Fruit fly (Drosophila melanogaster) whole organism, prepupa: Measurements from ENCODE around the gene CG44227.

Experiments used
- Blimp-1 ChIP-seq: fragments of 200-800 bp; sonication (Bioruptor generic); optimal IDR thresholded peaks from 3 replicates; lab custom pipeline; 2017; ENCODE audit warnings: missing biosample characterization, missing genetic modification characterization, mild to moderate bottlenecking, moderate library complexity, missing genetic modification reagents
- CG11902 ChIP-seq: fragments of 200-800 bp; sonication (Bioruptor generic); optimal IDR thresholded peaks from 3 replicates; lab custom pipeline; 2016; ENCODE audit warnings: missing biosample characterization, missing genetic modification characterization
- CG15336 ChIP-seq: fragments of 200-800 bp; sonication (Bioruptor generic); IDR thresholded peaks from 2 replicates; pipeline ENCODE4 v1.3.6; 2022; ENCODE audit warnings: missing biosample characterization, missing genetic modification characterization
- CG1621 ChIP-seq: fragments of 200-800 bp; sonication (Bioruptor generic); optimal IDR thresholded peaks from 3 replicates; lab custom pipeline; 2018; ENCODE audit warnings: missing biosample characterization, mild to moderate bottlenecking, missing genetic modification characterization
- CG16779 ChIP-seq: fragments of 200-800 bp; sonication (Bioruptor generic); optimal IDR thresholded peaks from 3 replicates; lab custom pipeline; 2017; ENCODE audit warnings: missing biosample characterization, mild to moderate bottlenecking, missing genetic modification characterization
- CG3032 ChIP-seq: fragments of 200-800 bp; optimal IDR thresholded peaks from 2 replicates; lab custom pipeline; 2019; ENCODE audit warnings: missing biosample characterization, mild to moderate bottlenecking, missing genetic modification characterization, moderate library complexity
- CG31627 ChIP-seq: fragments of 200-800 bp; sonication (Bioruptor generic); optimal IDR thresholded peaks from 3 replicates; lab custom pipeline; 2016; ENCODE audit warnings: missing biosample characterization, missing genetic modification characterization
- CG32006 ChIP-seq: fragments of 200-800 bp; sonication (Bioruptor generic); optimal IDR thresholded peaks from 3 replicates; lab custom pipeline; 2017; ENCODE audit warnings: missing biosample characterization, mild to moderate bottlenecking, missing genetic modification characterization
- CG34406 ChIP-seq: fragments of 200-800 bp; sonication (Bioruptor generic); optimal IDR thresholded peaks from 3 replicates; lab custom pipeline; 2016; ENCODE audit warnings: missing biosample characterization, missing genetic modification characterization
- CG3919 ChIP-seq: fragments of 200-800 bp; sonication (Bioruptor generic); optimal IDR thresholded peaks from 3 replicates; lab custom pipeline; 2016; ENCODE audit warnings: missing biosample characterization, missing genetic modification characterization
- CG4318 ChIP-seq: fragments of 200-800 bp; sonication (Bioruptor generic); optimal IDR thresholded peaks from 3 replicates; lab custom pipeline; 2017; ENCODE audit warnings: missing biosample characterization, mild to moderate bottlenecking, missing genetic modification characterization
- CG6163 ChIP-seq: fragments of 200-800 bp; sonication (Bioruptor generic); IDR thresholded peaks from 3 replicates; pipeline ENCODE4 v1.3.6; 2022; ENCODE audit warnings: missing biosample characterization, missing genetic modification characterization
- CG6276 ChIP-seq: fragments of 200-800 bp; sonication (Bioruptor generic); optimal IDR thresholded peaks from 2 replicates; lab custom pipeline; 2017; ENCODE audit warnings: missing biosample characterization, mild to moderate bottlenecking, missing genetic modification characterization
- CG6792 ChIP-seq: fragments of 200-800 bp; sonication (Bioruptor generic); optimal IDR thresholded peaks from 3 replicates; lab custom pipeline; 2016; ENCODE audit warnings: missing biosample characterization, missing genetic modification characterization
- CG6854 ChIP-seq: fragments of 200-800 bp; sonication (Bioruptor generic); optimal IDR thresholded peaks from 2 replicates; lab custom pipeline; 2017; ENCODE audit warnings: missing biosample characterization, mild to moderate bottlenecking, missing genetic modification characterization
- CG7368 ChIP-seq: fragments of 200-800 bp; sonication (Bioruptor generic); optimal IDR thresholded peaks from 3 replicates; lab custom pipeline; 2016; ENCODE audit warnings: missing biosample characterization, missing genetic modification characterization
- CG8319 ChIP-seq: fragments of 200-800 bp; sonication (Bioruptor generic); optimal IDR thresholded peaks from 3 replicates; lab custom pipeline; 2016; ENCODE audit warnings: missing biosample characterization, missing genetic modification characterization
- CG8632 ChIP-seq: fragments of 200-800 bp; sonication (Bioruptor generic); optimal IDR thresholded peaks from 3 replicates; lab custom pipeline; 2016; ENCODE audit warnings: missing biosample characterization, missing genetic modification characterization
- CG9139 ChIP-seq: fragments of 200-800 bp; sonication (Bioruptor generic); optimal IDR thresholded peaks from 3 replicates; lab custom pipeline; 2017; ENCODE audit warnings: missing biosample characterization, mild to moderate bottlenecking, missing genetic modification characterization
- Eip75B ChIP-seq: fragments of 200-800 bp; sonication (Bioruptor generic); optimal IDR thresholded peaks from 3 replicates; lab custom pipeline; 2016; ENCODE audit warnings: missing biosample characterization, missing genetic modification characterization
- Eip93F ChIP-seq: fragments of 200-800 bp; sonication (Bioruptor generic); optimal IDR thresholded peaks from 2 replicates; lab custom pipeline; 2016; ENCODE audit warnings: missing biosample characterization, mild to moderate bottlenecking, missing genetic modification characterization
- Ets96B ChIP-seq: fragments of 200-800 bp; optimal IDR thresholded peaks from 2 replicates; lab custom pipeline; 2019; ENCODE audit warnings: missing biosample characterization, mild to moderate bottlenecking, missing genetic modification characterization, moderate library complexity
- Hr38 ChIP-seq: sonication (Bioruptor generic); optimal IDR thresholded peaks from 2 replicates; lab custom pipeline; 2016; ENCODE audit warnings: missing biosample characterization, missing genetic modification characterization
- Hr39 ChIP-seq: fragments of 200-800 bp; sonication (Bioruptor generic); optimal IDR thresholded peaks from 2 replicates; lab custom pipeline; 2016; ENCODE audit warnings: missing biosample characterization, missing genetic modification characterization
- Lpt ChIP-seq: fragments of 200-800 bp; sonication (Bioruptor generic); optimal IDR thresholded peaks from 3 replicates; lab custom pipeline; 2016; ENCODE audit warnings: missing biosample characterization, missing genetic modification characterization
- OdsH ChIP-seq: fragments of 200-800 bp; sonication (Bioruptor generic); optimal IDR thresholded peaks from 3 replicates; lab custom pipeline; 2016; ENCODE audit warnings: missing biosample characterization, missing genetic modification characterization
- Sox102F ChIP-seq: fragments of 200-800 bp; sonication (Bioruptor generic); optimal IDR thresholded peaks from 2 replicates; lab custom pipeline; 2016; ENCODE audit warnings: missing biosample characterization, mild to moderate bottlenecking, missing genetic modification characterization
- Sox14 ChIP-seq: fragments of 200-800 bp; sonication (Bioruptor generic); optimal IDR thresholded peaks from 3 replicates; lab custom pipeline; 2016; ENCODE audit warnings: missing biosample characterization, missing genetic modification characterization
- Sox15 ChIP-seq: fragments of 200-800 bp; sonication (Bioruptor generic); optimal IDR thresholded peaks from 3 replicates; lab custom pipeline; 2016; ENCODE audit warnings: missing biosample characterization, missing genetic modification characterization
- achi ChIP-seq: fragments of 200-800 bp; sonication (Bioruptor generic); optimal IDR thresholded peaks from 3 replicates; lab custom pipeline; 2016; ENCODE audit warnings: missing biosample characterization, missing genetic modification characterization
- acj6 ChIP-seq: fragments of 200-800 bp; sonication (Bioruptor generic); optimal IDR thresholded peaks from 3 replicates; lab custom pipeline; 2016; ENCODE audit warnings: missing biosample characterization, missing genetic modification characterization
- cyc ChIP-seq: fragments of 200-800 bp; sonication (Bioruptor generic); optimal IDR thresholded peaks from 3 replicates; lab custom pipeline; 2016; ENCODE audit warnings: missing biosample characterization, missing genetic modification characterization
- dac ChIP-seq: fragments of 200-800 bp; sonication (Bioruptor generic); optimal IDR thresholded peaks from 2 replicates; lab custom pipeline; 2017; ENCODE audit warnings: missing biosample characterization, mild to moderate bottlenecking, missing genetic modification characterization
- dsx ChIP-seq: fragments of 200-800 bp; optimal IDR thresholded peaks from 3 replicates; lab custom pipeline; 2019; ENCODE audit warnings: missing biosample characterization, mild to moderate bottlenecking, missing genetic modification characterization, moderate library complexity; ENCODE audit not compliant: poor library complexity, severe bottlenecking
- eg ChIP-seq: fragments of 200-800 bp; sonication (Bioruptor generic); IDR thresholded peaks from 3 replicates; pipeline ENCODE4 v1.3.6; 2022; ENCODE audit warnings: missing biosample characterization, missing genetic modification characterization
- esn ChIP-seq: fragments of 200-800 bp; sonication (Bioruptor generic); optimal IDR thresholded peaks from 2 replicates; lab custom pipeline; 2016; ENCODE audit warnings: missing biosample characterization, mild to moderate bottlenecking, missing genetic modification characterization, moderate library complexity
- fd59A ChIP-seq: fragments of 200-800 bp; sonication (Bioruptor generic); optimal IDR thresholded peaks from 2 replicates; lab custom pipeline; 2017; ENCODE audit warnings: missing biosample characterization, mild to moderate bottlenecking, missing genetic modification characterization, missing genetic modification reagents
- fd85E ChIP-seq: fragments of 200-800 bp; sonication (Bioruptor generic); optimal IDR thresholded peaks from 3 replicates; lab custom pipeline; 2016; ENCODE audit warnings: missing biosample characterization, missing genetic modification characterization
- fkh ChIP-seq: fragments of 200-800 bp; sonication (Bioruptor generic); optimal IDR thresholded peaks from 3 replicates; lab custom pipeline; 2017; ENCODE audit warnings: missing biosample characterization, mild to moderate bottlenecking, missing genetic modification characterization, moderate library complexity
- lz ChIP-seq: fragments of 200-800 bp; sonication (Bioruptor generic); optimal IDR thresholded peaks from 3 replicates; lab custom pipeline; 2016; ENCODE audit warnings: missing biosample characterization, missing genetic modification characterization
- net ChIP-seq: fragments of 200-800 bp; sonication (Bioruptor generic); optimal IDR thresholded peaks from 3 replicates; lab custom pipeline; 2016; ENCODE audit warnings: missing biosample characterization, missing genetic modification characterization
- pdm3 ChIP-seq: fragments of 200-800 bp; sonication (Bioruptor generic); optimal IDR thresholded peaks from 3 replicates; lab custom pipeline; 2016; ENCODE audit warnings: missing biosample characterization, missing genetic modification characterization
- spab ChIP-seq: fragments of 200-800 bp; sonication (Bioruptor generic); optimal IDR thresholded peaks from 2 replicates; lab custom pipeline; 2017; ENCODE audit warnings: missing biosample characterization, mild to moderate bottlenecking, missing genetic modification characterization, missing genetic modification reagents
- ss ChIP-seq, 2 experiments: fragments of 200-800 bp; sonication (Bioruptor generic); optimal IDR thresholded peaks; 2 replicates in 1 of 2; 3 replicates in 1 of 2; lab custom pipeline; 2017 to 2018; ENCODE audit warnings: mild to moderate bottlenecking in 2 of 2, missing biosample characterization in 2 of 2, missing genetic modification characterization in 2 of 2, moderate library complexity in 1 of 2
- svp ChIP-seq: fragments of 200-800 bp; sonication (Bioruptor generic); peaks from one replicate; lab custom pipeline; 2016; ENCODE audit warnings: missing biosample characterization, missing genetic modification characterization
- topi ChIP-seq: fragments of 200-800 bp; sonication (Bioruptor generic); optimal IDR thresholded peaks from 3 replicates; lab custom pipeline; 2016; ENCODE audit warnings: missing biosample characterization, missing genetic modification characterization
- vri ChIP-seq: fragments of 200-800 bp; sonication (Bioruptor generic); optimal IDR thresholded peaks from 3 replicates; lab custom pipeline; 2016; ENCODE audit warnings: missing biosample characterization, mild to moderate bottlenecking, missing genetic modification characterization

The CG44227 gene

DNA sequence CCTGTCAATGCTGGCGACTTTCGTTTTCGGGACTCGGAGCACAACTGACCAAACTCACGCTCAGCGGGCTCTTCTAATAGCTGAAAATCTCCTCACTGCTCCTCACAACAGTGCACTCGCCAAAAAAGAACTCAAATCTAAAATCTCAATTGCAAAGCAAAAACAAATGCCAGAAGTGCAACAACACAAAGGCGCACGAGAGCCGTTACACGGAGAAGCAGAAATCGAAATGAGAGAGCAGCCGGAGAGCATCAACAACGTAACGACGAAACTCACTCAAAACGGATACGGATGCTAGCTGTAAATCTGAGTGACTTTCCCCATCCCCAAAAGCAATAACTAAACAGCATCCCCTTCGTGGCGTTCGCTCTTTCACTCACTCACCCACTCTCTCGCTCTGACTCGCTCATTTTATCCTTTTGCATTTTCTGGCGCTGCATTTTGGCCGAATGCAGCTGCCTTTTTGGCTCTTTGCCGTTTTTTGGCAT is 12.8 kb upstream of the CG44227 start, which contains the start of gene hb:
TSS of gene hb (minus strand) at position 51 of the 488 bp plus-strand sequence.
- TF ChIP-seq CG32006 (GFP tag; lab: Kevin White, UChicago) (no peak), fd59A (GFP tag; lab: Kevin White, UChicago) (no peak), CG4318 (GFP tag; lab: Kevin White, UChicago) (no peak), CG6163 (GFP tag; lab: Robert Waterston, UW) (no peak), achi (GFP tag; lab: Kevin White, UChicago) (no peak), net (GFP tag; lab: Kevin White, UChicago) (no peak), CG7368 (no peak), dac (GFP tag; lab: Kevin White, UChicago) (no peak), Ets96B (tag; lab: Kevin White, UChicago) (no peak), Hr38 (no peak), CG11902 (GFP tag; lab: Kevin White, UChicago) (no peak)

DNA sequence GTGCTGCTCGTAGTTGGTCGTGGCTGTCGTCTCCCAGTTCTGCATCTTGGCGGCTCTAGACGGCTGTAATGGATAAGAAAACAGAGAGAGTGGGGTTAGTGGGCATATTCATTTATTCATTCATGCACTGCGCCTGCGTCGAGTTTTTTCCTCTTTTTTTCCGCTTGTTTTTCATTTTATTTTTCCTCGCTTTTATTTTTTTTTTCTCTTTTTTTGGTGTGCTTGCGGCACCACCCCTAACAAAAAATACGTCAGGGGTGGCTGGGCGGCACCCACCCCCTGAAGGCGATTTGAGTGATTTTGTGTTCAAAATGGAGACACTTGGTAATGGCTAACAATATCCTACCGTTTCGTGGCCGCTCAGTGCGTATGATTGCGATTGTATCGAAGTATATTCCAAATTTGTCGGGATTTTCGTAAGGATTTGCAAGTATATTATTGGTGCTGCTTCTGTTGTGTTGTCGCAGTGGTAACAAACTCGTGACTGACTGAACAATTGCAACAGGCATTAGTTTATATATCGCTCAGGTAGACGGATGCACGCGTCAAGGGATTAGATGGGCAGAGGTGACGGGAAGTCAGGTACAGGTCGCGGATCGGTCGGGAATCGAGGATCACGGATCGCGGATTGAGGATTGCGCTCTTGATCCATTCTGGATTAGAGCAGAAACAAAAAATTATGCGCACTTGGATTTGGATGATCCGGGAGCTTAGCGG is 9.3 kb upstream of the CG44227 start:
- TF ChIP-seq svp (GFP tag; lab: Kevin White, UChicago) (peak; percentile 37), Sox15 (no peak), lz (GFP tag; lab: Kevin White, UChicago) (no peak), fd85E (peak; percentile 21), dsx (GFP tag; lab: Kevin White, UChicago) (no peak), ss (GFP tag; optimal IDR thresholded peaks at IDR 0.05; lab: Kevin White, UChicago) (peak; percentile 91 to 94), Eip75B (GFP tag; lab: Kevin White, UChicago) (peak; percentile 55), CG8319 (peak; percentile 35), fkh (peak; percentile 3), net (GFP tag; lab: Kevin White, UChicago) (peak; percentile 91), Ets96B (tag; lab: Kevin White, UChicago) (peak; percentile 74), CG3919 (GFP tag; lab: Kevin White, UChicago) (peak; percentile 80), CG34406 (GFP tag; lab: Kevin White, UChicago) (peak; percentile 70), CG16779 (tag; lab: Kevin White, UChicago) (peak; percentile 94), CG9139 (GFP tag; lab: Kevin White, UChicago) (peak; percentile 95), Sox14 (GFP tag; lab: Kevin White, UChicago) (peak; percentile 9), Lpt (peak; percentile 87), Sox102F (peak; percentile 67), cyc (GFP tag; lab: Kevin White, UChicago) (no peak), CG7368 (peak; percentile 84), CG3032 (tag; lab: Kevin White, UChicago) (peak; percentile 75), OdsH (GFP tag; lab: Kevin White, UChicago) (peak; percentile 64), vri (GFP tag; lab: Kevin White, UChicago) (peak; percentile 56), spab (GFP tag; lab: Kevin White, UChicago) (peak; percentile 88), CG6276 (GFP tag; lab: Kevin White, UChicago) (peak; percentile 95), CG15336 (peak; percentile 91), CG6792 (GFP tag; lab: Kevin White, UChicago) (peak; percentile 16), achi (GFP tag; lab: Kevin White, UChicago) (peak; percentile 79), topi (GFP tag; lab: Kevin White, UChicago) (peak; percentile 32), Hr39 (GFP tag; lab: Kevin White, UChicago) (no peak), CG31627 (GFP tag; lab: Kevin White, UChicago) (no peak), CG6854 (GFP tag; lab: Kevin White, UChicago) (no peak), CG1621 (tag; lab: Kevin White, UChicago) (no peak), dac (GFP tag; lab: Kevin White, UChicago) (peak; percentile 62), Eip93F (GFP tag; lab: Kevin White, UChicago) (no peak), CG11902 (GFP tag; lab: Kevin White, UChicago) (no peak), Blimp-1 (no peak), esn (GFP tag; lab: Kevin White, UChicago) (no peak), eg (GFP tag; lab: Robert Waterston, UW) (peak; percentile 99), acj6 (peak; percentile 21), CG8632 (GFP tag; lab: Kevin White, UChicago) (peak; percentile 73), pdm3 (GFP tag; lab: Kevin White, UChicago) (peak; percentile 77), CG4318 (GFP tag; lab: Kevin White, UChicago) (peak; percentile 19)
